Worm (Caenorhabditis elegans) whole organism, L3 larva: ENCODE data around the gene EEED8.15.

ENCODE experiments used
- R02D3.7 ChIP-seq: fragments of 150-350 bp; optimal IDR thresholded peaks from 2 replicates; lab custom pipeline; 2014; ENCODE audit warnings: missing biosample characterization, missing genetic modification characterization
- ZK546.5 ChIP-seq: sonication (generic microtip); optimal IDR thresholded peaks from 2 replicates; lab custom pipeline; 2017; ENCODE audit warnings: missing biosample characterization, missing genetic modification characterization
- aly-2 ChIP-seq: fragments of 150-350 bp; optimal IDR thresholded peaks from 2 replicates; lab custom pipeline; 2014; ENCODE audit warnings: missing biosample characterization, missing genetic modification characterization
- ama-1 ChIP-seq: fragments of 150-350 bp; optimal IDR thresholded peaks from 2 replicates; lab custom pipeline; 2018
- ceh-28 ChIP-seq: fragments of 150-350 bp; optimal IDR thresholded peaks from 2 replicates; lab custom pipeline; 2014; ENCODE audit warnings: missing biosample characterization, missing genetic modification reagents, missing genetic modification characterization
- ceh-82 ChIP-seq: fragments of 150-350 bp; optimal IDR thresholded peaks from 2 replicates; lab custom pipeline; 2014; ENCODE audit warnings: missing biosample characterization, missing genetic modification characterization
- ceh-9 ChIP-seq: sonication (generic microtip); optimal IDR thresholded peaks from 2 replicates; lab custom pipeline; 2018; ENCODE audit warnings: missing biosample characterization, missing genetic modification characterization
- daf-12 ChIP-seq: fragments of 150-350 bp; optimal IDR thresholded peaks from 2 replicates; lab custom pipeline; 2014; ENCODE audit warnings: missing biosample characterization, missing genetic modification reagents, missing genetic modification characterization
- egl-27 ChIP-seq: sonication (generic microtip); optimal IDR thresholded peaks from 4 replicates; lab custom pipeline; 2017; ENCODE audit warnings: missing biosample characterization, missing genetic modification reagents, missing genetic modification characterization
- egl-5 ChIP-seq: fragments of 150-350 bp; optimal IDR thresholded peaks from 2 replicates; lab custom pipeline; 2017; ENCODE audit warnings: missing biosample characterization, missing genetic modification reagents, missing genetic modification characterization, inconsistent platforms
- elt-1 ChIP-seq: fragments of 150-350 bp; optimal IDR thresholded peaks from 2 replicates; lab custom pipeline; 2014; ENCODE audit warnings: missing biosample characterization, missing genetic modification characterization
- elt-2 ChIP-seq: sonication (generic microtip); optimal IDR thresholded peaks from 2 replicates; lab custom pipeline; 2016; ENCODE audit warnings: missing genetic modification reagents, mild to moderate bottlenecking, missing genetic modification characterization, missing compliant biosample characterization
- elt-3 ChIP-seq, 3 experiments: fragments of 150-350 bp in 1 of 3; sonication (generic microtip) in 2 of 3; optimal IDR thresholded peaks; 2 replicates in 2 of 3; 4 replicates in 1 of 3; lab custom pipeline; 2014 to 2017; ENCODE audit warnings: missing biosample characterization in 3 of 3, missing genetic modification characterization in 3 of 3
- fkh-10 ChIP-seq: sonication (generic microtip); optimal IDR thresholded peaks from 2 replicates; lab custom pipeline; 2017; ENCODE audit warnings: missing biosample characterization, missing genetic modification reagents, missing genetic modification characterization
- fkh-2 ChIP-seq: fragments of 150-350 bp; optimal IDR thresholded peaks from 2 replicates; lab custom pipeline; 2014; ENCODE audit warnings: missing biosample characterization, missing genetic modification reagents, missing genetic modification characterization
- fos-1 ChIP-seq: fragments of 150-350 bp; optimal IDR thresholded peaks from 2 replicates; lab custom pipeline; 2014; ENCODE audit warnings: missing biosample characterization, missing genetic modification characterization
- hmg-11 ChIP-seq: sonication (generic microtip); optimal IDR thresholded peaks from 2 replicates; lab custom pipeline; 2016; ENCODE audit warnings: missing genetic modification characterization, missing compliant biosample characterization
- jun-1 ChIP-seq: fragments of 150-350 bp; optimal IDR thresholded peaks from 2 replicates; lab custom pipeline; 2014; ENCODE audit warnings: missing biosample characterization, missing genetic modification reagents, missing genetic modification characterization
- lin-15B ChIP-seq: fragments of 150-350 bp; optimal IDR thresholded peaks from 2 replicates; lab custom pipeline; 2014; ENCODE audit warnings: missing biosample characterization, missing genetic modification characterization
- lin-39 ChIP-seq: fragments of 150-350 bp; optimal IDR thresholded peaks from 2 replicates; lab custom pipeline; 2018; ENCODE audit warnings: missing biosample characterization, missing genetic modification reagents, missing genetic modification characterization
- mdl-1 ChIP-seq: fragments of 150-350 bp; optimal IDR thresholded peaks from 2 replicates; lab custom pipeline; 2014; ENCODE audit warnings: missing biosample characterization, missing genetic modification characterization
- nhr-11 ChIP-seq: fragments of 150-350 bp; optimal IDR thresholded peaks from 2 replicates; lab custom pipeline; 2014; ENCODE audit warnings: missing biosample characterization, missing genetic modification characterization
- nhr-12 ChIP-seq: fragments of 150-350 bp; optimal IDR thresholded peaks from 2 replicates; lab custom pipeline; 2014; ENCODE audit warnings: missing biosample characterization, missing genetic modification characterization
- nhr-23 ChIP-seq: fragments of 150-350 bp; optimal IDR thresholded peaks from 2 replicates; lab custom pipeline; 2014; ENCODE audit warnings: missing biosample characterization, missing genetic modification reagents, missing genetic modification characterization
- nhr-25 ChIP-seq: sonication (generic microtip); optimal IDR thresholded peaks from 2 replicates; lab custom pipeline; 2017; ENCODE audit warnings: missing biosample characterization, missing genetic modification characterization
- nhr-43 ChIP-seq: sonication (generic microtip); optimal IDR thresholded peaks from 2 replicates; lab custom pipeline; 2016; ENCODE audit warnings: mild to moderate bottlenecking, missing genetic modification characterization, missing compliant biosample characterization; ENCODE audit not compliant: poor library complexity, severe bottlenecking
- nhr-67 ChIP-seq: fragments of 150-350 bp; optimal IDR thresholded peaks from 2 replicates; lab custom pipeline; 2014; ENCODE audit warnings: missing biosample characterization, missing genetic modification characterization
- nhr-76 ChIP-seq: fragments of 150-350 bp; sonication (generic microtip); optimal IDR thresholded peaks from 5 replicates; lab custom pipeline; 2014; ENCODE audit warnings: missing biosample characterization, missing genetic modification characterization
- nhr-77 ChIP-seq: fragments of 150-350 bp; optimal IDR thresholded peaks from 2 replicates; lab custom pipeline; 2014; ENCODE audit warnings: missing biosample characterization, missing genetic modification characterization
- pha-4 ChIP-seq: fragments of 150-350 bp; optimal IDR thresholded peaks from 2 replicates; lab custom pipeline; 2014; ENCODE audit warnings: missing biosample characterization, missing genetic modification reagents, missing genetic modification characterization
- pqm-1 ChIP-seq: fragments of 150-350 bp; optimal IDR thresholded peaks from 2 replicates; lab custom pipeline; 2017; ENCODE audit warnings: missing biosample characterization, missing genetic modification characterization, inconsistent platforms
- sea-2 ChIP-seq: fragments of 150-350 bp; sonication (generic microtip); optimal IDR thresholded peaks from 4 replicates; lab custom pipeline; 2014; ENCODE audit warnings: missing biosample characterization, missing genetic modification reagents, missing genetic modification characterization
- skn-1 ChIP-seq: fragments of 150-350 bp; optimal IDR thresholded peaks from 2 replicates; lab custom pipeline; 2014; ENCODE audit warnings: missing biosample characterization, missing genetic modification characterization
- snpc-4 ChIP-seq: fragments of 150-350 bp; optimal IDR thresholded peaks from 2 replicates; lab custom pipeline; 2014; ENCODE audit warnings: missing biosample characterization, missing genetic modification characterization
- tbx-2 ChIP-seq: sonication (generic microtip); optimal IDR thresholded peaks from 2 replicates; lab custom pipeline; 2016; ENCODE audit warnings: mild to moderate bottlenecking, missing genetic modification characterization, missing compliant biosample characterization
- unc-39 ChIP-seq: sonication (generic microtip); optimal IDR thresholded peaks from 4 replicates; lab custom pipeline; 2017; ENCODE audit warnings: missing biosample characterization, missing genetic modification characterization
- unc-62 ChIP-seq: fragments of 150-350 bp; sonication (generic microtip); optimal IDR thresholded peaks from 4 replicates; lab custom pipeline; 2014; ENCODE audit warnings: missing biosample characterization, missing genetic modification reagents, missing genetic modification characterization
- ztf-11 ChIP-seq: fragments of 150-350 bp; optimal IDR thresholded peaks from 2 replicates; lab custom pipeline; 2014; ENCODE audit warnings: missing biosample characterization, missing genetic modification characterization
- ztf-4 ChIP-seq: fragments of 150-350 bp; optimal IDR thresholded peaks from 2 replicates; lab custom pipeline; 2014; ENCODE audit warnings: missing biosample characterization, missing genetic modification characterization

EEED8.15 gene

ce11 chrII:5373275-5374047 lies 45.6 kb upstream of the EEED8.15 start, which contains the start of the genes agt-2 and F09E5.3 (continued):
- TF ChIP-seq nhr-77 (tag; lab: Kevin White, UChicago) (peak; percentile 4), sea-2 (GFP tag; lab: Kevin White, UChicago) (no peak)
- TF ChIP-seq, all 47 proteins: peak for 27

- no peak for TF ChIP-seq nhr-76
- peak; percentile 16 for TF ChIP-seq elt-2 (tag; lab: Kevin White, UChicago)
Observed at ce11 chrII:5374967-5375366, 44.1 kb upstream of the EEED8.15 start, which contains the start of gene algn-2. algn-2 (plus strand) TSS chrII:5375267.

- TF ChIP-seq pha-4 (tag; lab: Kevin White, UChicago) (peak; percentile 63), daf-12 (tag; lab: Kevin White, UChicago) (no peak), snpc-4 (tag; lab: Kevin White, UChicago) (peak; percentile 15)
Observed at ce11 chrII:5377467-5378238, 41.4 kb upstream of the EEED8.15 start, which contains the start of gene prdx-2. prdx-2 (plus strand) TSS chrII:5378195.

ce11 chrII:5378239-5378521 lies 40.8 kb upstream of the EEED8.15 start:
- TF ChIP-seq skn-1 (tag; lab: Kevin White, UChicago) (peak; percentile 82), nhr-11 (no peak), nhr-25 (tag; lab: Kevin White, UChicago) (peak; percentile 68), R02D3.7 (tag; lab: Kevin White, UChicago) (no peak), ceh-28 (tag; lab: Kevin White, UChicago) (no peak), nhr-67 (tag; lab: Kevin White, UChicago) (no peak), elt-2 (tag; lab: Kevin White, UChicago) (no peak), tbx-2 (tag; lab: Kevin White, UChicago) (no peak), lin-39 (no peak), nhr-23 (tag; lab: Kevin White, UChicago) (peak; percentile 9), ztf-4 (tag; lab: Kevin White, UChicago) (no peak), nhr-43 (tag; lab: Kevin White, UChicago) (peak; percentile 5), daf-12 (tag; lab: Kevin White, UChicago) (no peak), aly-2 (tag; lab: Kevin White, UChicago) (no peak), egl-27 (tag; lab: Kevin White, UChicago) (no peak), ztf-11 (no peak), nhr-12 (no peak)
- TF ChIP-seq, all 47 proteins: peak for 4

- TF ChIP-seq ceh-28 (tag; lab: Kevin White, UChicago), result peak; percentile 37
- TF ChIP-seq R02D3.7 (tag; lab: Kevin White, UChicago), result peak; percentile 7
- TF ChIP-seq nhr-11, result no peak
- peak; percentile 98 for TF ChIP-seq nhr-25 (tag; lab: Kevin White, UChicago)
- TF ChIP-seq fos-1 (tag; lab: Kevin White, UChicago), result peak; percentile 80
- peak in 2 of 3 experiments; percentile 17 to 30 for TF ChIP-seq elt-3 (tag; optimal IDR thresholded peaks at IDR 0.05; lab: Kevin White, UChicago)
- peak; percentile 45 for TF ChIP-seq tbx-2 (tag; lab: Kevin White, UChicago)
- TF ChIP-seq nhr-43 (tag; lab: Kevin White, UChicago), result peak; percentile 51
- TF ChIP-seq mdl-1 (tag; lab: Kevin White, UChicago), result no peak
- no peak for TF ChIP-seq ceh-9 (tag; lab: Kevin White, UChicago)
- TF ChIP-seq ZK546.5, result no peak
- no peak for TF ChIP-seq fkh-10 (GFP tag; lab: Kevin White, UChicago)
- peak; percentile 81 for TF ChIP-seq hmg-11
- TF ChIP-seq unc-62 (GFP tag; lab: Kevin White, UChicago), result no peak
- peak; percentile 77 for TF ChIP-seq jun-1 (tag; lab: Kevin White, UChicago)
- TF ChIP-seq sea-2 (GFP tag; lab: Kevin White, UChicago), result no peak
- no peak for TF ChIP-seq nhr-67 (tag; lab: Kevin White, UChicago)
- peak; percentile 50 for TF ChIP-seq pqm-1 (tag; lab: Kevin White, UChicago)
- TF ChIP-seq ztf-4 (tag; lab: Kevin White, UChicago), result peak; percentile 26
- TF ChIP-seq egl-5 (tag; lab: Kevin White, UChicago), result no peak
- TF ChIP-seq unc-39 (tag; lab: Kevin White, UChicago), result no peak
- no peak for TF ChIP-seq daf-12 (tag; lab: Kevin White, UChicago)
- TF ChIP-seq elt-2 (tag; lab: Kevin White, UChicago), result peak; percentile 85
- no peak for TF ChIP-seq ceh-82 (tag; lab: Kevin White, UChicago)
- TF ChIP-seq snpc-4 (tag; lab: Kevin White, UChicago), result peak; percentile 18
- TF ChIP-seq egl-27 (tag; lab: Kevin White, UChicago), result no peak
- peak; percentile 96 for TF ChIP-seq ama-1 (lab: Kevin White, UChicago)
- peak; percentile 75 for TF ChIP-seq lin-15B (tag; lab: Kevin White, UChicago)
- TF ChIP-seq pha-4 (tag; lab: Kevin White, UChicago), result peak; percentile 94
- TF ChIP-seq skn-1 (tag; lab: Kevin White, UChicago), result no peak
- TF ChIP-seq fkh-2 (tag; lab: Kevin White, UChicago), result no peak
- no peak for TF ChIP-seq elt-1
- TF ChIP-seq ztf-11, result no peak
- no peak for TF ChIP-seq nhr-77 (tag; lab: Kevin White, UChicago)
Observed at ce11 chrII:5379614-5380077, 39.4 kb upstream of the EEED8.15 start, which contains the start of gene pkc-3. pkc-3 (plus strand) TSS chrII:5380027.
